Worm (Caenorhabditis elegans) whole organism, young adult: ENCODE data around the gene C53C11.5.
"Not testable (repeated sequence)": the region's sequence is repeated elsewhere in the genome, so short reads cannot be mapped to it uniquely, and the experiment has no call there.

Experiments used
- ama-1 ChIP-seq, 3 experiments: fragments of 150-350 bp in 1 of 3; sonication (generic microtip) in 2 of 3; optimal IDR thresholded peaks; 2 replicates each; lab custom pipeline; 2014 to 2018; ENCODE audit warnings: missing biosample characterization in 2 of 3, missing genetic modification characterization in 2 of 3, missing genetic modification reagents in 2 of 3
- sdz-38 ChIP-seq: sonication (generic microtip); optimal IDR thresholded peaks from 2 replicates; lab custom pipeline; 2016; ENCODE audit warnings: missing genotype, missing genetic modification characterization, missing compliant biosample characterization
- snpc-4 ChIP-seq, 5 experiments: fragments of 150-350 bp in 1 of 5; sonication (generic microtip) in 4 of 5; optimal IDR thresholded peaks; 2 replicates each; lab custom pipeline; 2014 to 2018; ENCODE audit warnings: missing genetic modification characterization in 5 of 5, missing biosample characterization in 3 of 5, antibody characterized with exemption in 2 of 5, mild to moderate bottlenecking in 2 of 5, missing compliant biosample characterization in 2 of 5, missing genotype in 2 of 5, moderate library complexity in 2 of 5, missing genetic modification reagents in 1 of 5
- unc-130 ChIP-seq: sonication (generic microtip); optimal IDR thresholded peaks from 2 replicates; lab custom pipeline; 2016; ENCODE audit warnings: missing genetic modification reagents, missing genetic modification characterization, missing compliant biosample characterization

DNA sequence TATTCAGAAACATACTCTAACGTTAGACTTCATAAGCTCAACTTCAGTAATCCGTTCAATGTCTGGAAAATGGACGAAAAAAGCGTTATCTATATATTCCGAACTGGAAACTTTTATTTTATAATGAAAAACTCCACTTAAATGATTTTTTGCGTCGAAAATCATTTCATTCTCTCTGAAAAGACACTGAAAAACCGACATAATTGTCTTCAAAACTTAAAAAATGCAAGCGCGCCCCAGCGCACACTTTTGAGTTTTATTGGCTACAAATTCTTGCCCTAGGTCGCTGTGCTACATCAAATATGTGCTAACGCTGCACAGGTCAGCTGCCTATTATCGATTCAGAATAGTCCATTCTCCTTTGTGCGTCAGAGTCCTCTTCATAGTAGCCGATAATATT lies 28.9 kb upstream of the C53C11.5 start, which contains the start of gene C33E10.1:
- TF ChIP-seq unc-130; ama-1 (optimal IDR thresholded peaks at IDR 0.05; lab: Kevin White, UChicago); ama-1 (GFP tag; optimal IDR thresholded peaks at IDR 0.05; lab: Kevin White, UChicago); snpc-4 (GFP tag; optimal IDR thresholded peaks at IDR 0.05; lab: Kevin White, UChicago); snpc-4 (tag; optimal IDR thresholded peaks at IDR 0.05; lab: Kevin White, UChicago); sdz-38 (tag; lab: Kevin White, UChicago): not testable (repeated sequence)
